Fruit fly (Drosophila melanogaster) whole organism, embryonic: Measurements from ENCODE around the gene brv3.

ENCODE experiments used
- Atf3 ChIP-seq: fragments of 200-800 bp; sonication (Bioruptor generic); optimal IDR thresholded peaks from 3 replicates; lab custom pipeline; 2016; ENCODE audit warnings: missing biosample characterization, missing genetic modification characterization
- CG10543 ChIP-seq: fragments of 200-800 bp; sonication (Bioruptor generic); optimal IDR thresholded peaks from 3 replicates; lab custom pipeline; 2017; ENCODE audit warnings: missing biosample characterization, mild to moderate bottlenecking, missing genetic modification characterization, moderate library complexity
- CG12769 ChIP-seq: fragments of 200-800 bp; sonication (Bioruptor generic); optimal IDR thresholded peaks from 2 replicates; lab custom pipeline; 2019; ENCODE audit warnings: missing biosample characterization, mild to moderate bottlenecking, missing genetic modification characterization, moderate library complexity
- CG13287 ChIP-seq: fragments of 200-800 bp; sonication (Bioruptor generic); IDR thresholded peaks from 2 replicates; pipeline ENCODE4 v1.3.6; 2022; ENCODE audit warnings: missing biosample characterization, missing genetic modification characterization; ENCODE audit not compliant: partially characterized antibody
- CG17361 ChIP-seq: fragments of 200-800 bp; sonication (Bioruptor generic); IDR thresholded peaks from 3 replicates; pipeline ENCODE4 v1.3.6; 2022; ENCODE audit warnings: missing biosample characterization, missing genetic modification characterization
- CG17385 ChIP-seq: fragments of 200-800 bp; sonication (Bioruptor generic); optimal IDR thresholded peaks from 3 replicates; lab custom pipeline; 2018; ENCODE audit warnings: missing biosample characterization, mild to moderate bottlenecking, missing genetic modification characterization
- CG1832 ChIP-seq: fragments of 200-800 bp; sonication (Bioruptor generic); optimal IDR thresholded peaks from 2 replicates; lab custom pipeline; 2017; ENCODE audit warnings: missing biosample characterization, mild to moderate bottlenecking, missing genetic modification characterization, inconsistent platforms
- CG2199 ChIP-seq: fragments of 200-800 bp; sonication (Bioruptor generic); IDR thresholded peaks from 3 replicates; pipeline ENCODE4 v1.3.6; 2022; ENCODE audit warnings: missing biosample characterization, missing genetic modification characterization
- CG31365 ChIP-seq: fragments of 200-800 bp; sonication (Bioruptor generic); optimal IDR thresholded peaks from 2 replicates; lab custom pipeline; 2018; ENCODE audit warnings: missing biosample characterization, mild to moderate bottlenecking, missing genetic modification characterization
- CG3163 ChIP-seq: fragments of 200-800 bp; sonication (Bioruptor generic); optimal IDR thresholded peaks from 3 replicates; lab custom pipeline; 2016; ENCODE audit warnings: missing biosample characterization, missing genetic modification characterization
- CG32532 ChIP-seq: fragments of 200-800 bp; sonication (Bioruptor generic); IDR thresholded peaks from 2 replicates; pipeline ENCODE4 v1.3.6; 2022; ENCODE audit warnings: missing biosample characterization, missing genetic modification characterization
- CG34224 ChIP-seq: fragments of 200-800 bp; sonication (Bioruptor generic); IDR thresholded peaks from 3 replicates; pipeline ENCODE4 v1.3.6; 2022; ENCODE audit warnings: missing biosample characterization, missing genetic modification characterization; ENCODE audit not compliant: partially characterized antibody
- CG3838 ChIP-seq: fragments of 200-800 bp; sonication (Bioruptor generic); optimal IDR thresholded peaks from 3 replicates; lab custom pipeline; 2016; ENCODE audit warnings: missing biosample characterization, missing genetic modification characterization
- CG4820 ChIP-seq: fragments of 200-800 bp; sonication (Bioruptor generic); optimal IDR thresholded peaks from 3 replicates; lab custom pipeline; 2016; ENCODE audit warnings: missing biosample characterization, missing genetic modification characterization
- CG6175 ChIP-seq: fragments of 200-800 bp; sonication (Bioruptor generic); IDR thresholded peaks from 3 replicates; pipeline ENCODE4 v1.3.6; 2022; ENCODE audit warnings: missing biosample characterization, missing genetic modification characterization
- CG7839 ChIP-seq: fragments of 200-800 bp; sonication (Bioruptor generic); optimal IDR thresholded peaks from 3 replicates; lab custom pipeline; 2018; ENCODE audit warnings: missing biosample characterization, mild to moderate bottlenecking, missing genetic modification characterization, moderate library complexity
- CG8765 ChIP-seq: fragments of 200-800 bp; sonication (Bioruptor generic); IDR thresholded peaks from 2 replicates; pipeline ENCODE4 v1.3.6; 2022; ENCODE audit warnings: missing biosample characterization, missing genetic modification characterization
- D ChIP-seq, 2 experiments: fragments of 200-800 bp in 1 of 2; fragments of >200 bp in 1 of 2; sonication (Bioruptor generic) in 1 of 2; optimal IDR thresholded peaks; 2 replicates in 1 of 2; 3 replicates in 1 of 2; lab custom pipeline; 2017; ENCODE audit warnings: mild to moderate bottlenecking in 1 of 2, missing biosample characterization in 1 of 2, missing genetic modification characterization in 1 of 2, missing genetic modification reagents in 1 of 2
- Deaf1 ChIP-seq: fragments of 200-800 bp; optimal IDR thresholded peaks from 3 replicates; lab custom pipeline; 2019; ENCODE audit warnings: missing biosample characterization, mild to moderate bottlenecking, missing genetic modification characterization, moderate library complexity
- Drgx ChIP-seq: fragments of 200-800 bp; sonication (Bioruptor generic); IDR thresholded peaks from 2 replicates; pipeline ENCODE4 v1.3.6; 2022; ENCODE audit warnings: missing biosample characterization, missing genetic modification characterization
- Ets65A ChIP-seq: fragments of 200-800 bp; sonication (Bioruptor generic); peaks from one replicate; lab custom pipeline; 2016; ENCODE audit warnings: missing biosample characterization, missing genetic modification characterization
- Hr78 ChIP-seq, 2 experiments: fragments of 200-800 bp in 1 of 2; fragments of >200 bp in 1 of 2; sonication (Bioruptor generic) in 1 of 2; optimal IDR thresholded peaks; 2 replicates each; lab custom pipeline; 2017 to 2019; ENCODE audit warnings: missing biosample characterization in 2 of 2, missing genetic modification characterization in 2 of 2, mild to moderate bottlenecking in 1 of 2, moderate library complexity in 1 of 2
- MBD-R2 ChIP-seq: fragments of 200-800 bp; sonication (Bioruptor generic); IDR thresholded peaks from 2 replicates; pipeline ENCODE4 v1.3.6; 2022; ENCODE audit warnings: missing biosample characterization, missing genetic modification characterization
- Pdp1 ChIP-seq, 2 experiments: fragments of 200-800 bp; sonication (Bioruptor generic); optimal IDR thresholded peaks; 3 replicates each; lab custom pipeline; 2016; ENCODE audit warnings: missing biosample characterization in 2 of 2, missing genetic modification characterization in 2 of 2, mild to moderate bottlenecking in 1 of 2, moderate library complexity in 1 of 2
- Six4 ChIP-seq: fragments of 200-800 bp; sonication (Bioruptor generic); optimal IDR thresholded peaks from 2 replicates; lab custom pipeline; 2016; ENCODE audit warnings: missing biosample characterization, missing genetic modification characterization
- Trl ChIP-seq, 3 experiments: fragments of >200 bp in 2 of 3; fragments of 200-800 bp in 1 of 3; sonication (Bioruptor generic) in 1 of 3; optimal IDR thresholded peaks; 2 replicates in 1 of 3; 3 replicates in 2 of 3; lab custom pipeline; 2016 to 2017; ENCODE audit warnings: missing biosample characterization in 1 of 3, missing genetic modification characterization in 1 of 3
- bbx ChIP-seq: fragments of 200-800 bp; sonication (Bioruptor generic); IDR thresholded peaks from 2 replicates; pipeline ENCODE4 v1.3.6; 2022; ENCODE audit warnings: missing biosample characterization, missing genetic modification characterization; ENCODE audit not compliant: partially characterized antibody
- cg ChIP-seq: fragments of 200-800 bp; sonication (Bioruptor generic); optimal IDR thresholded peaks from 3 replicates; lab custom pipeline; 2019; ENCODE audit warnings: missing biosample characterization, mild to moderate bottlenecking, missing genetic modification characterization, moderate library complexity
- crol ChIP-seq: fragments of 200-800 bp; sonication (Bioruptor generic); IDR thresholded peaks from 2 replicates; pipeline ENCODE4 v1.3.6; 2022; ENCODE audit warnings: missing biosample characterization, missing genetic modification characterization
- emc ChIP-seq: fragments of 200-800 bp; sonication (Bioruptor generic); optimal IDR thresholded peaks from 2 replicates; lab custom pipeline; 2016; ENCODE audit warnings: missing biosample characterization, missing genetic modification characterization
- eve ChIP-seq, 2 experiments: fragments of >200 bp; optimal IDR thresholded peaks; 2 replicates each; lab custom pipeline; 2017; ENCODE audit warnings: missing biosample characterization in 2 of 2, missing genetic modification characterization in 2 of 2
- gro ChIP-seq: fragments of 200-800 bp; sonication (Bioruptor generic); optimal IDR thresholded peaks from 2 replicates; lab custom pipeline; 2016; ENCODE audit warnings: missing biosample characterization, missing genetic modification characterization
- h ChIP-seq: fragments of >200 bp; optimal IDR thresholded peaks from 2 replicates; lab custom pipeline; 2017
- nau ChIP-seq: fragments of 200-800 bp; sonication (Bioruptor generic); optimal IDR thresholded peaks from 3 replicates; lab custom pipeline; 2017; ENCODE audit warnings: missing biosample characterization, mild to moderate bottlenecking, missing genetic modification characterization, missing genetic modification reagents
- pfk ChIP-seq: fragments of 200-800 bp; sonication (Bioruptor generic); optimal IDR thresholded peaks from 2 replicates; lab custom pipeline; 2018; ENCODE audit warnings: missing biosample characterization, mild to moderate bottlenecking, missing genetic modification characterization, moderate library complexity
- prd ChIP-seq, 3 experiments: fragments of >200 bp in 2 of 3; fragments of 200-800 bp in 1 of 3; sonication (Bioruptor generic) in 1 of 3; optimal IDR thresholded peaks in 2 of 3; IDR thresholded peaks in 1 of 3; 2 replicates in 2 of 3; 3 replicates in 1 of 3; pipeline versions ENCODE4 v1.3.6 to Lab custom; 2017 to 2022; ENCODE audit warnings: missing biosample characterization in 1 of 3, missing genetic modification characterization in 1 of 3
- pros ChIP-seq: fragments of 200-800 bp; sonication (Bioruptor generic); optimal IDR thresholded peaks from 3 replicates; lab custom pipeline; 2019; ENCODE audit warnings: missing biosample characterization, mild to moderate bottlenecking, missing genetic modification characterization, moderate library complexity
- sd ChIP-seq: fragments of 200-800 bp; sonication (Bioruptor generic); optimal IDR thresholded peaks from 3 replicates; lab custom pipeline; 2018; ENCODE audit warnings: missing biosample characterization, mild to moderate bottlenecking, missing genetic modification characterization, moderate library complexity
- seq ChIP-seq: fragments of 200-800 bp; sonication (Bioruptor generic); IDR thresholded peaks from 2 replicates; pipeline ENCODE4 v1.3.6; 2022; ENCODE audit warnings: missing biosample characterization, missing genetic modification characterization
- sim ChIP-seq: fragments of 200-800 bp; sonication (Bioruptor generic); IDR thresholded peaks from 2 replicates; pipeline ENCODE4 v1.3.6; 2022; ENCODE audit warnings: missing biosample characterization, missing genetic modification characterization
- slbo ChIP-seq: fragments of 200-800 bp; sonication (Bioruptor generic); IDR thresholded peaks from 2 replicates; pipeline ENCODE4 v1.3.6; 2022; ENCODE audit warnings: missing biosample characterization, missing genetic modification characterization
- sr ChIP-seq: fragments of 200-800 bp; sonication (Bioruptor generic); IDR thresholded peaks from 3 replicates; pipeline ENCODE4 v1.3.6; 2022; ENCODE audit warnings: missing biosample characterization, missing genetic modification characterization
- usp ChIP-seq: fragments of >200 bp; optimal IDR thresholded peaks from 2 replicates; lab custom pipeline; 2017; ENCODE audit warnings: missing biosample characterization, missing genetic modification characterization
- vvl ChIP-seq: fragments of 200-800 bp; sonication (Bioruptor generic); IDR thresholded peaks from 2 replicates; pipeline ENCODE4 v1.3.6; 2022; ENCODE audit warnings: missing biosample characterization, missing genetic modification characterization
- yki ChIP-seq: fragments of >200 bp; optimal IDR thresholded peaks from 3 replicates; lab custom pipeline; 2018
- z ChIP-seq: fragments of 200-800 bp; sonication (Bioruptor generic); IDR thresholded peaks from 3 replicates; pipeline ENCODE4 v1.3.6; 2022; ENCODE audit warnings: missing biosample characterization, missing genetic modification characterization
- zfh2 ChIP-seq: fragments of 200-800 bp; sonication (Bioruptor generic); optimal IDR thresholded peaks from 2 replicates; lab custom pipeline; 2016; ENCODE audit warnings: missing biosample characterization, missing genetic modification characterization

The brv3 gene

DNA sequence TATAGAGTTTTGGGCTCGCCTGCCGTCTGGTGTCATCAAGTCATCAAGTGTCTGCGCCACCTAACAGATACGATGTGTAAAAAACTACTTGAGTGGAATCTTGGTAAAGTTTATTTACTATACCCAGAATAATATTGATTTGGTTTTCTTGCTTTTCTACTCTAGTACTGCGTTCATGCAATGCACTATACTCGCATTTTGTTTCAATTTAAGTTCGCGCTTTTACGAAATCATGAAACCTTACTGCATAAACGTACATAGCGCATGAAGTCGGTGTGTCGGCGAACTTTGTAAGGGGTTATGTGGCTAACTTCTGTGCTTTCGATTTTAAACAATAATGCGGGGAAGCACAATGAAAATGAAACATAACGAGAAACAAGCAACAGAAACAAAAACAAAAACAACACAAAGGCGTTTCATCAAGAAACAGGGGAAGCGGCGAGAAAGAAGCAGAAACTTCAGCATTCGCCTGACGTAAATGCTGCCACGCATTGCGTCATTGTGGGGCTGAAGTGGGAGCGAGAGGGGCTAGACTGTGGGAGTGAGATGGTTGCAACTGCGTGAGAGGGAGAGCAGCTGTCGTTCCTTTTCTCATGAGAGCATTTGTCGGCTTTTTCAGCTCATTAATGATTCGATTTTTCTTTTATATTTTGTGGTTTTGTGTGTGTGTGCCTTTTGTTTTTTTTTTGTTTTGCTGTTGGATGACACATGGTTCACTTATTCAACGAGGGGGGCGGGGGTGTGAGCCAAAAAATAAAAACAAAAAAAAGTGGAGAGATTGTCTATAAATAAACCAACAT, 27.9 kb upstream of the brv3 start:
- no peak for TF ChIP-seq emc (GFP tag; lab: Kevin White, UChicago)
- TF ChIP-seq CG7839 (tag; lab: Kevin White, UChicago), result peak; percentile 4
- TF ChIP-seq nau (GFP tag; lab: Kevin White, UChicago), result peak; percentile 19
- peak; percentile 34; the same call in 1 of the 2 replicates for TF ChIP-seq CG32532
- peak; percentile 84; the same call in 2 of the 3 replicates for TF ChIP-seq CG6175 (GFP tag; lab: Robert Waterston, UW)
- no peak for TF ChIP-seq Six4
- TF ChIP-seq pros (GFP tag; lab: Kevin White, UChicago), result peak; percentile 11
- no peak for TF ChIP-seq D (optimal IDR thresholded peaks at IDR 0.05; lab: Kevin White, UChicago)
- TF ChIP-seq D (GFP tag; optimal IDR thresholded peaks at IDR 0.05; lab: Kevin White, UChicago), result no peak
- TF ChIP-seq CG1832 (GFP tag; lab: Kevin White, UChicago), result peak; percentile 85
- no peak for TF ChIP-seq prd (optimal IDR thresholded peaks at IDR 0.05; lab: Kevin White, UChicago)
- no peak for TF ChIP-seq prd (GFP tag; IDR thresholded peaks at IDR 0.05; lab: Robert Waterston, UW)
- peak; percentile 57; the same call in 1 of the 3 replicates for TF ChIP-seq CG2199
- peak; percentile 32 for TF ChIP-seq CG3163 (GFP tag; lab: Kevin White, UChicago)
- TF ChIP-seq zfh2 (GFP tag; lab: Kevin White, UChicago), result no peak
- peak; percentile 16 for TF ChIP-seq CG10543
- TF ChIP-seq h, result no peak
- no peak for TF ChIP-seq usp (GFP tag; lab: Kevin White, UChicago)
- TF ChIP-seq CG13287, result peak; percentile 41; the same call in 1 of the 2 replicates
- peak; percentile 80 for TF ChIP-seq CG4820 (GFP tag; lab: Kevin White, UChicago)
- TF ChIP-seq CG31365 (tag; lab: Kevin White, UChicago), result no peak
- peak; percentile 74 for TF ChIP-seq CG3838 (GFP tag; lab: Kevin White, UChicago)
- TF ChIP-seq Hr78 (GFP tag; optimal IDR thresholded peaks at IDR 0.05; lab: Kevin White, UChicago), result peak in 1 of 2 experiments; percentile 46
- peak; percentile 44; the same call in 1 of the 2 replicates for TF ChIP-seq slbo (GFP tag; lab: Robert Waterston, UW)
- TF ChIP-seq CG17361 (GFP tag; lab: Robert Waterston, UW), result 0 out of 3 replicates have a peak, but pooled peaks have one; percentile 13
- TF ChIP-seq CG34224 (GFP tag; lab: Robert Waterston, UW), result peak; percentile 41; the same call in 1 of the 3 replicates
- peak; percentile 22 for TF ChIP-seq Deaf1 (tag; lab: Kevin White, UChicago)
- TF ChIP-seq bbx (GFP tag; lab: Robert Waterston, UW), result peak; percentile 33; the same call in 1 of the 2 replicates
- no peak for TF ChIP-seq CG8765 (GFP tag; lab: Robert Waterston, UW)
- TF ChIP-seq Atf3 (GFP tag; lab: Kevin White, UChicago), result peak; percentile 36
- TF ChIP-seq pfk, result peak; percentile 84
- TF ChIP-seq sr, result peak; percentile 65; the same call in 1 of the 3 replicates
- peak; percentile 55 for TF ChIP-seq CG12769 (tag; lab: Kevin White, UChicago)
- TF ChIP-seq Trl (optimal IDR thresholded peaks at IDR 0.05; lab: Kevin White, UChicago), result peak; percentile 75 to 86
- no peak for TF ChIP-seq Trl (GFP tag; optimal IDR thresholded peaks at IDR 0.05; lab: Kevin White, UChicago)
- peak; percentile 42; the same call in 1 of the 2 replicates for TF ChIP-seq vvl (GFP tag; lab: Robert Waterston, UW)
- TF ChIP-seq sim (GFP tag; lab: Robert Waterston, UW), result no peak
- TF ChIP-seq Drgx (GFP tag; lab: Robert Waterston, UW), result peak; percentile 71
- peak; percentile 46 for TF ChIP-seq cg
- no peak; the same call in 1 of the 2 replicates for TF ChIP-seq seq (GFP tag; lab: Robert Waterston, UW)
- peak; percentile 73; the same call in 1 of the 2 replicates for TF ChIP-seq crol (GFP tag; lab: Robert Waterston, UW)
- TF ChIP-seq Ets65A (GFP tag; lab: Kevin White, UChicago), result peak; percentile 8
- TF ChIP-seq gro (GFP tag; lab: Kevin White, UChicago), result peak; percentile 36
- peak; percentile 51; the same call in 1 of the 3 replicates for TF ChIP-seq z
- peak; percentile 85 for TF ChIP-seq CG17385
- TF ChIP-seq sd, result peak; percentile 95
- peak in 1 of 2 experiments; percentile 100 for TF ChIP-seq Pdp1 (GFP tag; optimal IDR thresholded peaks at IDR 0.05; lab: Kevin White, UChicago)
- TF ChIP-seq MBD-R2 (GFP tag; lab: Robert Waterston, UW), result no peak
- no peak for TF ChIP-seq yki
- TF ChIP-seq eve (GFP tag; optimal IDR thresholded peaks at IDR 0.05; lab: Kevin White, UChicago), result peak in 1 of 2 experiments; percentile 52
